Fruit fly (Drosophila melanogaster) whole organism, embryonic: ENCODE results near the gene Ir94f.

Source experiments
- CG10462 ChIP-seq: fragments of 200-800 bp; sonication (Bioruptor generic); optimal IDR thresholded peaks from 2 replicates; lab custom pipeline; 2016; ENCODE audit warnings: missing biosample characterization, missing genetic modification characterization
- CG10543 ChIP-seq: fragments of 200-800 bp; sonication (Bioruptor generic); optimal IDR thresholded peaks from 3 replicates; lab custom pipeline; 2017; ENCODE audit warnings: missing biosample characterization, mild to moderate bottlenecking, missing genetic modification characterization, moderate library complexity
- CG14667 ChIP-seq: fragments of 200-800 bp; sonication (Bioruptor generic); IDR thresholded peaks from 2 replicates; pipeline ENCODE4 v1.3.6; 2022; ENCODE audit warnings: missing biosample characterization, missing genetic modification characterization
- CG6254 ChIP-seq: fragments of 200-800 bp; sonication (Bioruptor generic); optimal IDR thresholded peaks from 3 replicates; lab custom pipeline; 2017; ENCODE audit warnings: mild to moderate bottlenecking, missing biosample characterization, missing genetic modification reagents, missing genetic modification characterization
- Rfx ChIP-seq: fragments of 200-800 bp; sonication (Bioruptor generic); IDR thresholded peaks from 2 replicates; pipeline ENCODE4 v1.3.6; 2022; ENCODE audit warnings: missing biosample characterization, missing genetic modification characterization
- Sry-β ChIP-seq: fragments of 200-800 bp; sonication (Bioruptor generic); optimal IDR thresholded peaks from 2 replicates; lab custom pipeline; 2018; ENCODE audit warnings: missing biosample characterization, mild to moderate bottlenecking, missing genetic modification characterization, moderate library complexity
- gem ChIP-seq: fragments of 200-800 bp; sonication (Bioruptor generic); optimal IDR thresholded peaks from 2 replicates; lab custom pipeline; 2019; ENCODE audit warnings: missing biosample characterization, mild to moderate bottlenecking, missing genetic modification characterization, moderate library complexity
- hth ChIP-seq: fragments of >200 bp; optimal IDR thresholded peaks from 2 replicates; lab custom pipeline; 2017; ENCODE audit warnings: inconsistent platforms

dm6 chr3R:23486743-23487142 lies 5.1 kb downstream of the Ir94f start:
- TF ChIP-seq gem, result no peak
- TF ChIP-seq CG14667 (GFP tag; lab: Robert Waterston, UW), result no peak
- TF ChIP-seq Rfx, result no peak
- no peak for TF ChIP-seq hth (lab: Kevin White, UChicago)
- no peak for TF ChIP-seq CG6254 (GFP tag; lab: Kevin White, UChicago)
- no peak for TF ChIP-seq Sry-β (GFP tag; lab: Kevin White, UChicago)
- no peak for TF ChIP-seq CG10543 (GFP tag; lab: Kevin White, UChicago)
- no peak for TF ChIP-seq CG10462 (GFP tag; lab: Kevin White, UChicago)
